Worm (Caenorhabditis elegans): ENCODE data around the gene col-131.

DNA sequence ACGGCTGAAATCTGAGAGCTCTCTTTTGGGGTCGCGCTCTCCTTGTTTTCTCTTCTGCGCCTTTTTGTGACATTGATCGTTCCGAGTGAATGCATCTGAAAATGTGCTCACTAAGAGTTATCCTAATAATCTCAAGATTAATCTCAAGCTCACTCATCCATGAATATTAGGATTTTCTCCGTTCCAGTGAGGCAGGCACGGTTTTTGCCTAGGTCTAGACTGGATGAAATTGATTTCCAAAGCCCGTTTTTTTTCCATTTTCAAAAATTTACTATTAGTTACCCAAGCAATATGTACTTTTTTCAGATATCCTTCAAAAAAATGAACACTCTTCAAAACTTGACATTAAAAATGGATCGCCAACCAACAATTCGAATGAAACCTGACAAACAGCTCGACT is 25.0 kb downstream of the col-131 start, which contains the start of gene amt-2:
- TF ChIP-seq snpc-1.2 (GFP tag; IDR thresholded peaks at IDR 0.05) (no peak), arid-1 (GFP tag; conservative IDR thresholded peaks at IDR 0.05) (no peak), egl-27 (tag; optimal IDR thresholded peaks at IDR 0.05) (no peak), fkh-10 (GFP tag; optimal IDR thresholded peaks at IDR 0.05) (no peak), lsy-2 (tag; optimal IDR thresholded peaks at IDR 0.05) (no peak), dmd-9 (GFP tag; IDR thresholded peaks at IDR 0.05) (no peak), duxl-1 (tag; optimal IDR thresholded peaks at IDR 0.05; ENCODE audit: poor library complexity) (no peak), lin-13 (GFP tag; optimal IDR thresholded peaks at IDR 0.05) (no peak)
